Worm (Caenorhabditis elegans): ENCODE results near the gene ZK643.6.

Gene ZK643.6

ce11 chrIII:8929723-8930122 lies 30.8 kb downstream of the ZK643.6 start, which contains the start of gene arrd-15:
TSS of gene arrd-15 (plus strand) at chrIII:8930023.
- no peak for TF ChIP-seq nfya-1 (tag; optimal IDR thresholded peaks at IDR 0.05; ENCODE audit: insufficient read depth)
- no peak for TF ChIP-seq elt-3 (tag; optimal IDR thresholded peaks at IDR 0.05)
- TF ChIP-seq unc-39 (tag; optimal IDR thresholded peaks at IDR 0.05), result no peak
- TF ChIP-seq ceh-28 (tag; optimal IDR thresholded peaks at IDR 0.05), result no peak
- no peak for TF ChIP-seq ceh-16 (tag; optimal IDR thresholded peaks at IDR 0.05)
- TF ChIP-seq tbx-2 (tag; optimal IDR thresholded peaks at IDR 0.05), result no peak
- no peak for TF ChIP-seq fkh-2 (tag; optimal IDR thresholded peaks at IDR 0.05)
- TF ChIP-seq nhr-67 (tag; optimal IDR thresholded peaks at IDR 0.05), result no peak
- TF ChIP-seq nhr-43 (tag; optimal IDR thresholded peaks at IDR 0.05; ENCODE audit: poor library complexity, severe bottlenecking), result no peak
- no peak for TF ChIP-seq nhr-28 (tag; optimal IDR thresholded peaks at IDR 0.05)
- TF ChIP-seq ama-1 (optimal IDR thresholded peaks at IDR 0.05), result no peak
- TF ChIP-seq nhr-76 (tag; optimal IDR thresholded peaks at IDR 0.05), result no peak

- TF ChIP-seq nfya-1 (tag; optimal IDR thresholded peaks at IDR 0.05; ENCODE audit: insufficient read depth) (peak; percentile 28), ceh-9 (tag; optimal IDR thresholded peaks at IDR 0.05) (no peak), mdl-1 (tag; optimal IDR thresholded peaks at IDR 0.05) (peak; percentile 7)
Measured at ce11 chrIII:8926512-8926911, 34.1 kb downstream of the ZK643.6 start.

ce11 chrIII:8925539-8925938 lies 35.0 kb downstream of the ZK643.6 start:
- TF ChIP-seq eor-1 (tag; optimal IDR thresholded peaks at IDR 0.05) (no peak), R02D3.7 (tag; optimal IDR thresholded peaks at IDR 0.05) (no peak), mdl-1 (tag; optimal IDR thresholded peaks at IDR 0.05) (no peak), mml-1 (tag; optimal IDR thresholded peaks at IDR 0.05) (no peak), egl-27 (tag; optimal IDR thresholded peaks at IDR 0.05) (no peak), ztf-4 (tag; optimal IDR thresholded peaks at IDR 0.05) (no peak), lin-15B (tag; optimal IDR thresholded peaks at IDR 0.05) (no peak)

DNA sequence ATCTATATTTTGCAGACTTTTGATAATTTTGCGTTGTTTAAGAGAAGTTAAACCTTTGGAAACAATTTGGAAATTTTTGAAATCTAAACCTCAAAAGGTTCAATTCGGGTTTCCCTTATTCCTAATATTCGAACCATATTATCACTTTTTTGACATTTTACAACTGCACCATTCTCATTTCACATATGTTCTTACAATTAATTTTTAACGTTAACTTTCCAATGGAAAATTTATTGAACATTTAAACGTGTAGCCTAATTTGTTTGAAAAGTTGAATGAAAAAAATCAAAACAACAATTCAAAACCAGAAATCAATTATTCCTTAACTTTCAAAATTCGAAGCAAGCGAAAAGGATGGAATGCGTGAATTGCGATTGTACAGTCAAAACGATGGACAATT lies 36.6 kb downstream of the ZK643.6 start, which contains the start of gene ZK637.12:
Gene ZK637.12, plus strand, starts transcription at position 301 of the 400 bp plus-strand sequence.
- no peak for TF ChIP-seq ceh-28 (tag; optimal IDR thresholded peaks at IDR 0.05)
- TF ChIP-seq nhr-23 (tag; optimal IDR thresholded peaks at IDR 0.05), result no peak
- TF ChIP-seq nhr-28 (tag; optimal IDR thresholded peaks at IDR 0.05), result no peak
- no peak for TF ChIP-seq nhr-67 (tag; optimal IDR thresholded peaks at IDR 0.05)
- TF ChIP-seq ceh-82 (tag; optimal IDR thresholded peaks at IDR 0.05), result no peak
- no peak for TF ChIP-seq mml-1 (tag; optimal IDR thresholded peaks at IDR 0.05)
- no peak for TF ChIP-seq nhr-237 (tag; optimal IDR thresholded peaks at IDR 0.05)
- TF ChIP-seq fkh-10 (GFP tag; optimal IDR thresholded peaks at IDR 0.05), result no peak
- no peak for TF ChIP-seq nhr-77 (tag; optimal IDR thresholded peaks at IDR 0.05)
- no peak for TF ChIP-seq pha-4 (tag; optimal IDR thresholded peaks at IDR 0.05)
- no peak for TF ChIP-seq nhr-43 (tag; optimal IDR thresholded peaks at IDR 0.05; ENCODE audit: poor library complexity, severe bottlenecking)

ce11 chrIII:8923240-8923734 lies 37.3 kb downstream of the ZK643.6 start, which contains the start of gene glb-1:
TSS of gene glb-1 (minus strand) at chrIII:8923290.
- TF ChIP-seq R02D3.7 (tag; optimal IDR thresholded peaks at IDR 0.05) (no peak), mdl-1 (tag; optimal IDR thresholded peaks at IDR 0.05) (no peak), elt-2 (tag; optimal IDR thresholded peaks at IDR 0.05) (no peak), nhr-23 (tag; optimal IDR thresholded peaks at IDR 0.05) (peak; percentile 15)

ce11 chrIII:8922061-8922460 lies 38.5 kb downstream of the ZK643.6 start:
- TF ChIP-seq ama-1 (optimal IDR thresholded peaks at IDR 0.05), result peak; percentile 87
- no peak for TF ChIP-seq lin-15B (tag; optimal IDR thresholded peaks at IDR 0.05)

DNA sequence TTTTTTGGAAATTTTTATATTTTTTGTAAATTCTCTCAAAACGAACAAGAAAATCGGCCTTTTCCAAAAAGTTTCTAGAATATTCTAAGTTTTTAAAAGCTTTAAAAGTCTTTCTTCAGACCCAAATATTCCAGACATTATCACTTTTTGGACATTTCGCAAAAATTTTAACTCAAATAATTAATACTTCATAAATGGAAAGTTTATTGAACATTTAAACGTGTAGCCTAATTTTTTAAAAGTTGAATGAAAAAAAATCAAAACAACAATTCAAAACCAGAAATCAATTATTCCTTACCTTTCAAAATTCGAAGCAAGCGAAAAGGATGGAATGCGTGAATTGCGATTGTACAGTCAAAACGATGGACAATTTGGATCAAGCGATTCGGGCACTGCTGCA lies 40.8 kb downstream of the ZK643.6 start, which contains the start of gene ZK637.15:
Gene ZK637.15, plus strand, starts transcription at position 301 of the 400 bp plus-strand sequence.
- TF ChIP-seq jun-1 (tag; optimal IDR thresholded peaks at IDR 0.05) (no peak), mml-1 (tag; optimal IDR thresholded peaks at IDR 0.05) (no peak), nhr-76 (tag; optimal IDR thresholded peaks at IDR 0.05) (no peak), fkh-10 (GFP tag; optimal IDR thresholded peaks at IDR 0.05) (no peak), eor-1 (tag; optimal IDR thresholded peaks at IDR 0.05) (no peak), zag-1 (tag; optimal IDR thresholded peaks at IDR 0.05) (no peak), elt-3 (tag; optimal IDR thresholded peaks at IDR 0.05) (no peak), ceh-28 (tag; optimal IDR thresholded peaks at IDR 0.05) (no peak), nhr-77 (tag; optimal IDR thresholded peaks at IDR 0.05) (no peak), nfya-1 (tag; optimal IDR thresholded peaks at IDR 0.05; ENCODE audit: insufficient read depth) (no peak), nhr-12 (tag; optimal IDR thresholded peaks at IDR 0.05) (no peak), fkh-2 (tag; optimal IDR thresholded peaks at IDR 0.05) (no peak), unc-62 (GFP tag; optimal IDR thresholded peaks at IDR 0.05) (no peak)
